Worm (Caenorhabditis elegans): Measurements from ENCODE around the gene F55A11.6.
A peak's percentile ranks its signal among the peaks of the same experiment; 100 is the strongest.

F55A11.6 gene

ce11 chrV:11777846-11778245 lies 1.2 kb downstream of the F55A11.6 start:
- TF ChIP-seq tab-1 (GFP tag; IDR thresholded peaks at IDR 0.05) = no peak
- no peak for TF ChIP-seq flt-1 (GFP tag; IDR thresholded peaks at IDR 0.05)
- no peak for TF ChIP-seq ztf-23 (GFP tag; IDR thresholded peaks at IDR 0.05)
- no peak for TF ChIP-seq med-1 (GFP tag; optimal IDR thresholded peaks at IDR 0.05; ENCODE audit: insufficient read depth)
- no peak for TF ChIP-seq ztf-29 (GFP tag; IDR thresholded peaks at IDR 0.05)
- no peak for TF ChIP-seq klf-2 (GFP tag; conservative IDR thresholded peaks at IDR 0.05)
- no peak for TF ChIP-seq cog-1 (tag; optimal IDR thresholded peaks at IDR 0.05)
- TF ChIP-seq ref-1 (GFP tag; conservative IDR thresholded peaks at IDR 0.05) = no peak

ce11 chrV:11779310-11779709 lies 2.7 kb downstream of the F55A11.6 start:
- no peak for TF ChIP-seq med-1 (GFP tag; optimal IDR thresholded peaks at IDR 0.05; ENCODE audit: insufficient read depth)
- TF ChIP-seq ztf-29 (GFP tag; IDR thresholded peaks at IDR 0.05) = no peak
- TF ChIP-seq cog-1 (tag; optimal IDR thresholded peaks at IDR 0.05) = no peak
- no peak for TF ChIP-seq tab-1 (GFP tag; IDR thresholded peaks at IDR 0.05)
- TF ChIP-seq klf-2 (GFP tag; conservative IDR thresholded peaks at IDR 0.05) = no peak
- no peak for TF ChIP-seq ztf-23 (GFP tag; IDR thresholded peaks at IDR 0.05)
- no peak for TF ChIP-seq flt-1 (GFP tag; IDR thresholded peaks at IDR 0.05)
- no peak for TF ChIP-seq ref-1 (GFP tag; conservative IDR thresholded peaks at IDR 0.05)
- no peak for TF ChIP-seq T22C8.4 (GFP tag; IDR thresholded peaks at IDR 0.05)

ce11 chrV:11779810-11780209 lies 3.2 kb downstream of the F55A11.6 start:
- TF ChIP-seq ztf-23 (GFP tag; IDR thresholded peaks at IDR 0.05) = no peak
- no peak for TF ChIP-seq klf-2 (GFP tag; conservative IDR thresholded peaks at IDR 0.05)
- no peak for TF ChIP-seq ref-1 (GFP tag; conservative IDR thresholded peaks at IDR 0.05)
- TF ChIP-seq cog-1 (tag; optimal IDR thresholded peaks at IDR 0.05) = no peak
- TF ChIP-seq med-1 (GFP tag; optimal IDR thresholded peaks at IDR 0.05; ENCODE audit: insufficient read depth) = no peak
- TF ChIP-seq flt-1 (GFP tag; IDR thresholded peaks at IDR 0.05) = no peak
- TF ChIP-seq ztf-29 (GFP tag; IDR thresholded peaks at IDR 0.05) = no peak
- no peak for TF ChIP-seq T22C8.4 (GFP tag; IDR thresholded peaks at IDR 0.05)
- no peak for TF ChIP-seq tab-1 (GFP tag; IDR thresholded peaks at IDR 0.05)

ce11 chrV:11782809-11783440 lies 6.3 kb downstream of the F55A11.6 start, which contains the start of gene F55A11.11:
F55A11.11 (plus strand) TSS chrV:11783149.
- TF ChIP-seq ztf-29 (GFP tag; IDR thresholded peaks at IDR 0.05) (peak; percentile 93), T22C8.4 (GFP tag; IDR thresholded peaks at IDR 0.05) (peak; percentile 97), med-1 (GFP tag; optimal IDR thresholded peaks at IDR 0.05; ENCODE audit: insufficient read depth) (peak; percentile 87), klf-2 (GFP tag; conservative IDR thresholded peaks at IDR 0.05) (peak; percentile 90), flt-1 (GFP tag; IDR thresholded peaks at IDR 0.05) (peak; percentile 98), ref-1 (GFP tag; conservative IDR thresholded peaks at IDR 0.05) (peak; percentile 93), cog-1 (tag; optimal IDR thresholded peaks at IDR 0.05) (peak; percentile 88), ztf-23 (GFP tag; IDR thresholded peaks at IDR 0.05) (peak; percentile 97), tab-1 (GFP tag; IDR thresholded peaks at IDR 0.05) (peak; percentile 96)

ce11 chrV:11787258-11787657 lies 10.6 kb downstream of the F55A11.6 start, which contains the start of gene F55A11.7:
F55A11.7 (minus strand) TSS chrV:11787443.
- TF ChIP-seq flt-1 (GFP tag; IDR thresholded peaks at IDR 0.05) (no peak), tab-1 (GFP tag; IDR thresholded peaks at IDR 0.05) (no peak), ztf-23 (GFP tag; IDR thresholded peaks at IDR 0.05) (no peak), klf-2 (GFP tag; conservative IDR thresholded peaks at IDR 0.05) (no peak), cog-1 (tag; optimal IDR thresholded peaks at IDR 0.05) (no peak), ztf-29 (GFP tag; IDR thresholded peaks at IDR 0.05) (no peak), med-1 (GFP tag; optimal IDR thresholded peaks at IDR 0.05; ENCODE audit: insufficient read depth) (no peak), ref-1 (GFP tag; conservative IDR thresholded peaks at IDR 0.05) (no peak), T22C8.4 (GFP tag; IDR thresholded peaks at IDR 0.05) (no peak)

- TF ChIP-seq med-1 (GFP tag; optimal IDR thresholded peaks at IDR 0.05; ENCODE audit: insufficient read depth) = no peak
- no peak for TF ChIP-seq cog-1 (tag; optimal IDR thresholded peaks at IDR 0.05)
- no peak for TF ChIP-seq tab-1 (GFP tag; IDR thresholded peaks at IDR 0.05)
- no peak for TF ChIP-seq T22C8.4 (GFP tag; IDR thresholded peaks at IDR 0.05)
- no peak for TF ChIP-seq ref-1 (GFP tag; conservative IDR thresholded peaks at IDR 0.05)
- TF ChIP-seq ztf-29 (GFP tag; IDR thresholded peaks at IDR 0.05) = no peak
- TF ChIP-seq ztf-23 (GFP tag; IDR thresholded peaks at IDR 0.05) = no peak
- TF ChIP-seq flt-1 (GFP tag; IDR thresholded peaks at IDR 0.05) = no peak
Measured at ce11 chrV:11787742-11788238, 11.2 kb downstream of the F55A11.6 start, which contains the start of gene F55A11.8. F55A11.8 (plus strand) TSS chrV:11788188.

ce11 chrV:11789474-11789873 lies 12.8 kb downstream of the F55A11.6 start, which contains the start of gene D2023.1:
D2023.1 (plus strand) TSS chrV:11789550.
- TF ChIP-seq T22C8.4 (GFP tag; IDR thresholded peaks at IDR 0.05) (no peak), ref-1 (GFP tag; conservative IDR thresholded peaks at IDR 0.05) (no peak), cog-1 (tag; optimal IDR thresholded peaks at IDR 0.05) (no peak), tab-1 (GFP tag; IDR thresholded peaks at IDR 0.05) (no peak), flt-1 (GFP tag; IDR thresholded peaks at IDR 0.05) (no peak), klf-2 (GFP tag; conservative IDR thresholded peaks at IDR 0.05) (no peak), med-1 (GFP tag; optimal IDR thresholded peaks at IDR 0.05; ENCODE audit: insufficient read depth) (no peak), ztf-23 (GFP tag; IDR thresholded peaks at IDR 0.05) (no peak), ztf-29 (GFP tag; IDR thresholded peaks at IDR 0.05) (no peak)

ce11 chrV:11794172-11794571 lies 17.5 kb downstream of the F55A11.6 start:
- TF ChIP-seq flt-1 (GFP tag; IDR thresholded peaks at IDR 0.05) = no peak
- TF ChIP-seq tab-1 (GFP tag; IDR thresholded peaks at IDR 0.05) = no peak
- TF ChIP-seq klf-2 (GFP tag; conservative IDR thresholded peaks at IDR 0.05) = no peak
- TF ChIP-seq med-1 (GFP tag; optimal IDR thresholded peaks at IDR 0.05; ENCODE audit: insufficient read depth) = no peak
- no peak for TF ChIP-seq T22C8.4 (GFP tag; IDR thresholded peaks at IDR 0.05)
- no peak for TF ChIP-seq ref-1 (GFP tag; conservative IDR thresholded peaks at IDR 0.05)
- TF ChIP-seq ztf-23 (GFP tag; IDR thresholded peaks at IDR 0.05) = no peak

- no peak for TF ChIP-seq med-1 (GFP tag; optimal IDR thresholded peaks at IDR 0.05; ENCODE audit: insufficient read depth)
- no peak for TF ChIP-seq ztf-23 (GFP tag; IDR thresholded peaks at IDR 0.05)
- no peak for TF ChIP-seq tab-1 (GFP tag; IDR thresholded peaks at IDR 0.05)
- no peak for TF ChIP-seq ztf-29 (GFP tag; IDR thresholded peaks at IDR 0.05)
- no peak for TF ChIP-seq klf-2 (GFP tag; conservative IDR thresholded peaks at IDR 0.05)
- no peak for TF ChIP-seq flt-1 (GFP tag; IDR thresholded peaks at IDR 0.05)
- TF ChIP-seq ref-1 (GFP tag; conservative IDR thresholded peaks at IDR 0.05) = no peak
- TF ChIP-seq T22C8.4 (GFP tag; IDR thresholded peaks at IDR 0.05) = no peak
Measured at ce11 chrV:11795352-11795751, 18.7 kb downstream of the F55A11.6 start.
